Worm (Caenorhabditis elegans) whole organism, late embryonic: ENCODE data around the gene alkb-8.

Source experiments
- C38D4.7 ChIP-seq: fragments of 200-800 bp; sonication (Bioruptor generic); optimal IDR thresholded peaks from 2 replicates; lab custom pipeline; 2018; ENCODE audit warnings: mild to moderate bottlenecking, missing genetic modification characterization, moderate library complexity, missing compliant biosample characterization
- F13H6.1 ChIP-seq: sonication (generic microtip); optimal IDR thresholded peaks from 2 replicates; lab custom pipeline; 2016; ENCODE audit warnings: missing genetic modification characterization, missing compliant biosample characterization
- K02D7.2 ChIP-seq: sonication (generic microtip); optimal IDR thresholded peaks from 2 replicates; lab custom pipeline; 2017; ENCODE audit warnings: mild to moderate bottlenecking, missing genetic modification characterization, missing compliant biosample characterization
- K09A11.1 ChIP-seq: sonication (generic microtip); optimal IDR thresholded peaks from 2 replicates; lab custom pipeline; 2017; ENCODE audit warnings: antibody characterized with exemption, mild to moderate bottlenecking, missing genetic modification characterization, missing compliant biosample characterization; ENCODE audit not compliant: insufficient read depth
- T23F11.4 ChIP-seq: fragments of 200-800 bp; sonication (Bioruptor generic); optimal IDR thresholded peaks from 2 replicates; lab custom pipeline; 2018; ENCODE audit warnings: mild to moderate bottlenecking, missing genetic modification characterization, missing compliant biosample characterization
- ahr-1 ChIP-seq: sonication (generic microtip); optimal IDR thresholded peaks from 2 replicates; lab custom pipeline; 2016; ENCODE audit warnings: missing genetic modification characterization, missing compliant biosample characterization
- ceh-18 ChIP-seq: sonication (generic microtip); optimal IDR thresholded peaks from 2 replicates; lab custom pipeline; 2016; ENCODE audit warnings: missing genetic modification characterization, missing compliant biosample characterization
- ceh-2 ChIP-seq: sonication (generic microtip); optimal IDR thresholded peaks from 2 replicates; lab custom pipeline; 2016; ENCODE audit warnings: missing genotype, missing genetic modification characterization, missing compliant biosample characterization
- ceh-22 ChIP-seq: sonication (generic microtip); optimal IDR thresholded peaks from 2 replicates; lab custom pipeline; 2017; ENCODE audit warnings: missing biosample characterization, missing genetic modification characterization
- ceh-24 ChIP-seq: sonication (generic microtip); optimal IDR thresholded peaks from 2 replicates; lab custom pipeline; 2016; ENCODE audit warnings: mild to moderate bottlenecking, missing genetic modification characterization, missing compliant biosample characterization
- ceh-30 ChIP-seq: fragments of 150-350 bp; optimal IDR thresholded peaks from 2 replicates; lab custom pipeline; 2014; ENCODE audit warnings: missing biosample characterization, missing genetic modification characterization
- ceh-31 ChIP-seq: sonication (generic microtip); optimal IDR thresholded peaks from 2 replicates; lab custom pipeline; 2016; ENCODE audit warnings: missing genetic modification characterization, missing compliant biosample characterization
- ceh-34 ChIP-seq: sonication (generic microtip); optimal IDR thresholded peaks from 2 replicates; lab custom pipeline; 2016; ENCODE audit warnings: mild to moderate bottlenecking, missing genetic modification characterization, missing compliant biosample characterization
- ceh-45 ChIP-seq: fragments of 200-800 bp; sonication (Bioruptor generic); IDR thresholded peaks from 2 replicates; pipeline ENCODE4 v1.3.6; 2022; ENCODE audit warnings: missing genetic modification reagents, missing genetic modification characterization, missing compliant biosample characterization
- ceh-9 ChIP-seq: sonication (generic microtip); optimal IDR thresholded peaks from 2 replicates; lab custom pipeline; 2016; ENCODE audit warnings: mild to moderate bottlenecking, missing genetic modification characterization, inconsistent platforms, missing compliant biosample characterization
- dmd-4 ChIP-seq: sonication (generic microtip); optimal IDR thresholded peaks from 2 replicates; lab custom pipeline; 2016; ENCODE audit warnings: borderline replicate concordance, missing genetic modification characterization, missing compliant biosample characterization
- elt-2 ChIP-seq: sonication (generic microtip); optimal IDR thresholded peaks from 2 replicates; lab custom pipeline; 2016; ENCODE audit warnings: missing genetic modification reagents, missing genetic modification characterization, missing compliant biosample characterization
- ets-4 ChIP-seq: sonication (generic microtip); optimal IDR thresholded peaks from 2 replicates; lab custom pipeline; 2016; ENCODE audit warnings: missing genetic modification characterization, missing compliant biosample characterization
- eyg-1 ChIP-seq: sonication (generic microtip); optimal IDR thresholded peaks from 2 replicates; lab custom pipeline; 2016; ENCODE audit warnings: missing genotype, missing genetic modification characterization, missing compliant biosample characterization
- gmeb-2 ChIP-seq: sonication (generic microtip); optimal IDR thresholded peaks from 2 replicates; lab custom pipeline; 2016; ENCODE audit warnings: missing genetic modification characterization, inconsistent platforms, missing compliant biosample characterization
- hlh-15 ChIP-seq: sonication (generic microtip); optimal IDR thresholded peaks from 2 replicates; lab custom pipeline; 2016; ENCODE audit warnings: missing genetic modification characterization, missing compliant biosample characterization
- hlh-6 ChIP-seq: sonication (generic microtip); optimal IDR thresholded peaks from 2 replicates; lab custom pipeline; 2016; ENCODE audit warnings: missing genotype, missing genetic modification characterization, missing compliant biosample characterization
- hlh-8 ChIP-seq: sonication (generic microtip); optimal IDR thresholded peaks from 2 replicates; lab custom pipeline; 2016; ENCODE audit warnings: missing genotype, missing genetic modification characterization, missing compliant biosample characterization
- lin-11 ChIP-seq: fragments of 200-800 bp; sonication (Bioruptor generic); optimal IDR thresholded peaks from 2 replicates; lab custom pipeline; 2018; ENCODE audit warnings: mild to moderate bottlenecking, missing genetic modification characterization, missing compliant biosample characterization
- madf-2 ChIP-seq: sonication (generic microtip); optimal IDR thresholded peaks from 2 replicates; lab custom pipeline; 2017; ENCODE audit warnings: missing genetic modification characterization, missing compliant biosample characterization
- mec-3 ChIP-seq: sonication (generic microtip); optimal IDR thresholded peaks from 2 replicates; lab custom pipeline; 2016; ENCODE audit warnings: borderline replicate concordance, missing genetic modification characterization, missing compliant biosample characterization
- nfya-1 ChIP-seq: sonication (generic microtip); optimal IDR thresholded peaks from 2 replicates; lab custom pipeline; 2017; ENCODE audit warnings: missing genetic modification characterization, mild to moderate bottlenecking, missing compliant biosample characterization, antibody characterized with exemption, moderate library complexity
- nhr-11 ChIP-seq: fragments of 150-350 bp; optimal IDR thresholded peaks from 2 replicates; lab custom pipeline; 2014; ENCODE audit warnings: missing biosample characterization, missing genetic modification characterization
- nhr-232 ChIP-seq: sonication (generic microtip); optimal IDR thresholded peaks from 2 replicates; lab custom pipeline; 2016; ENCODE audit warnings: missing genetic modification characterization, missing compliant biosample characterization
- odd-2 ChIP-seq: sonication (generic microtip); optimal IDR thresholded peaks from 2 replicates; lab custom pipeline; 2017; ENCODE audit warnings: antibody characterized with exemption, mild to moderate bottlenecking, missing genetic modification characterization, missing compliant biosample characterization
- pag-3 ChIP-seq: sonication (generic microtip); optimal IDR thresholded peaks from 2 replicates; lab custom pipeline; 2016; ENCODE audit warnings: missing compliant biosample characterization, missing genetic modification characterization, borderline replicate concordance
- pat-9 ChIP-seq: fragments of 200-800 bp; sonication (Bioruptor generic); optimal IDR thresholded peaks from 2 replicates; lab custom pipeline; 2018; ENCODE audit warnings: mild to moderate bottlenecking, missing genetic modification characterization, moderate library complexity, missing compliant biosample characterization
- pax-1 ChIP-seq: fragments of 150-350 bp; optimal IDR thresholded peaks from 2 replicates; lab custom pipeline; 2014; ENCODE audit warnings: missing biosample characterization, missing genetic modification characterization
- pros-1 ChIP-seq: fragments of 150-350 bp; optimal IDR thresholded peaks from 2 replicates; lab custom pipeline; 2014; ENCODE audit warnings: missing biosample characterization, missing genetic modification reagents, missing genetic modification characterization
- rnt-1 ChIP-seq: sonication (generic microtip); optimal IDR thresholded peaks from 2 replicates; lab custom pipeline; 2016; ENCODE audit warnings: missing genetic modification characterization, missing compliant biosample characterization
- sox-4 ChIP-seq: sonication (generic microtip); optimal IDR thresholded peaks from 2 replicates; lab custom pipeline; 2017; ENCODE audit warnings: mild to moderate bottlenecking, missing genetic modification characterization, inconsistent platforms, missing compliant biosample characterization
- tbx-2 ChIP-seq: sonication (generic microtip); optimal IDR thresholded peaks from 2 replicates; lab custom pipeline; 2016; ENCODE audit warnings: missing genetic modification characterization, missing compliant biosample characterization
- tbx-7 ChIP-seq: sonication (generic microtip); optimal IDR thresholded peaks from 2 replicates; lab custom pipeline; 2016; ENCODE audit warnings: missing genotype, missing genetic modification characterization, missing compliant biosample characterization
- unc-3 ChIP-seq, 2 experiments: fragments of 200-800 bp in 1 of 2; sonication (Bioruptor generic) in 1 of 2; sonication (generic microtip) in 1 of 2; conservative IDR thresholded peaks in 1 of 2; optimal IDR thresholded peaks in 1 of 2; 2 replicates each; pipeline versions ENCODE4 v1.3.6 to Lab custom; 2016 to 2022; ENCODE audit warnings: missing compliant biosample characterization in 2 of 2, missing genetic modification characterization in 2 of 2, missing genetic modification reagents in 1 of 2
- unc-42 ChIP-seq: sonication (generic microtip); optimal IDR thresholded peaks from 2 replicates; lab custom pipeline; 2016; ENCODE audit warnings: missing genotype, missing genetic modification characterization, missing compliant biosample characterization
- unc-55 ChIP-seq: sonication (generic microtip); optimal IDR thresholded peaks from 2 replicates; lab custom pipeline; 2017; ENCODE audit warnings: missing biosample characterization, missing genetic modification reagents, missing genetic modification characterization
- unc-86 ChIP-seq: sonication (generic microtip); optimal IDR thresholded peaks from 2 replicates; lab custom pipeline; 2016; ENCODE audit warnings: missing genetic modification characterization, missing compliant biosample characterization
- zip-5 ChIP-seq: sonication (generic microtip); optimal IDR thresholded peaks from 2 replicates; lab custom pipeline; 2016; ENCODE audit warnings: missing genetic modification characterization, missing compliant biosample characterization

alkb-8 gene

ce11 chrIII:3672839-3673238 lies 36.3 kb upstream of the alkb-8 start:
- TF ChIP-seq gmeb-2 (tag; lab: Kevin White, UChicago), result no peak
- no peak for TF ChIP-seq rnt-1 (tag; lab: Kevin White, UChicago)
- no peak for TF ChIP-seq dmd-4 (tag; lab: Kevin White, UChicago)
- TF ChIP-seq pag-3, result no peak
- peak; percentile 79 for TF ChIP-seq unc-42 (tag; lab: Kevin White, UChicago)
- TF ChIP-seq K02D7.2, result no peak
- TF ChIP-seq ceh-31 (tag; lab: Kevin White, UChicago), result peak; percentile 21
- TF ChIP-seq nhr-11 (tag; lab: Kevin White, UChicago), result no peak
- no peak for TF ChIP-seq pat-9
- no peak for TF ChIP-seq hlh-8 (tag; lab: Kevin White, UChicago)
- no peak for TF ChIP-seq pros-1
- peak; percentile 2 for TF ChIP-seq nfya-1 (tag; lab: Kevin White, UChicago)
- TF ChIP-seq ceh-45 (GFP tag; lab: Robert Waterston, UW), result no peak
- TF ChIP-seq odd-2 (tag; lab: Kevin White, UChicago), result no peak
- no peak for TF ChIP-seq eyg-1 (tag; lab: Kevin White, UChicago)
- no peak for TF ChIP-seq K09A11.1 (tag; lab: Kevin White, UChicago)
- TF ChIP-seq pax-1, result no peak
- no peak for TF ChIP-seq zip-5 (tag; lab: Kevin White, UChicago)
- no peak for TF ChIP-seq ceh-9 (tag; lab: Kevin White, UChicago)
- peak; percentile 43 for TF ChIP-seq ceh-22 (tag; lab: Kevin White, UChicago)
- TF ChIP-seq unc-3 (GFP tag; conservative IDR thresholded peaks at IDR 0.05; lab: Robert Waterston, UW), result no peak
- no peak for TF ChIP-seq unc-3 (tag; optimal IDR thresholded peaks at IDR 0.05; lab: Kevin White, UChicago)
- TF ChIP-seq T23F11.4 (GFP tag; lab: Kevin White, UChicago), result no peak
- TF ChIP-seq lin-11 (tag; lab: Kevin White, UChicago), result no peak
- no peak for TF ChIP-seq tbx-7
- no peak for TF ChIP-seq madf-2 (tag; lab: Kevin White, UChicago)
- no peak for TF ChIP-seq ceh-24 (tag; lab: Kevin White, UChicago)
- no peak for TF ChIP-seq ets-4 (tag; lab: Kevin White, UChicago)
- no peak for TF ChIP-seq hlh-6 (tag; lab: Kevin White, UChicago)
- TF ChIP-seq ceh-18 (tag; lab: Kevin White, UChicago), result no peak
- no peak for TF ChIP-seq unc-55
- no peak for TF ChIP-seq hlh-15
- TF ChIP-seq unc-86 (tag; lab: Kevin White, UChicago), result no peak
- TF ChIP-seq ceh-2, result no peak
- TF ChIP-seq ceh-30 (tag; lab: Kevin White, UChicago), result no peak
- TF ChIP-seq sox-4 (tag; lab: Kevin White, UChicago), result no peak
- TF ChIP-seq ceh-34 (tag; lab: Kevin White, UChicago), result peak; percentile 5
- no peak for TF ChIP-seq ahr-1 (tag; lab: Kevin White, UChicago)
- no peak for TF ChIP-seq C38D4.7 (GFP tag; lab: Kevin White, UChicago)
- no peak for TF ChIP-seq F13H6.1 (tag; lab: Kevin White, UChicago)
- no peak for TF ChIP-seq nhr-232 (tag; lab: Kevin White, UChicago)
- TF ChIP-seq mec-3 (tag; lab: Kevin White, UChicago), result no peak
- no peak for TF ChIP-seq tbx-2 (tag; lab: Kevin White, UChicago)

- TF ChIP-seq K02D7.2 (no peak), sox-4 (tag; lab: Kevin White, UChicago) (no peak), ceh-9 (tag; lab: Kevin White, UChicago) (no peak), elt-2 (peak; percentile 89)
Measured at ce11 chrIII:3674149-3674548, 35.0 kb upstream of the alkb-8 start.
